Worm (Caenorhabditis elegans): ENCODE data around the gene tpk-1.

Gene tpk-1

DNA sequence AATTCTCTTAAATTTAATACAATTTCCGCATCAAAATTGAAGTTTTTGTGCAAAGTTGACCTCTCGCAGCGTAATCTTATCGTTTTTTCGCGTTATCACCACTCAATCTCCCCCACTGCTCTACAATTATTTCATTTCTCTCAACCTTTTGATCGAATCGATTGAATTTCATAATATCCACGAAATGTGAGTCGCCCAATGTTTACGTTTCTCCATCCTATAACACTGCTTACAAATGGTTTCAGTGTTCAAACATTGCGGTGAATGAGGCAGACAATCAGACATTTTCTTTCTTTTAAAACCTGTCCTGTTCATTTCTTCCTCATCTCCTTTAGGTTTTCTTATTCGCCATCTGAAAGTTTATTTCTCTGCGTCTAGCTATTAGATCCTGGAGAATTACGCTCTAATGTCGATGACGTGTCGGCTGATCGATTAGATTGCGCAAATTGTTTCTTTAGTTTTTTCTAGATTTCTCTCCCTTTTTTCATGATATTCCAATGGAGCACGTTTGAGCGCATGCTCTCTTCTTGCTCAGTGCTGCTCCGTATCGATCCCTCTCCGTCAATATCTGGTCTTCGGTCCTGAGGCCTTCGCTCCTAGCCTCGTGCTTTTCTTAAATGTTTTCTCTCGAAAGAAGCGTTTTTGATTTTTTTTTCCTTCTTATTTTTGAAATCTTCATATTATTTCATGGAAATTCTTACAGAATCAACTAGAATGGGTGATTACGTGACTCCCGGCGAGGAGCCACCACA is 6.9 kb upstream of the tpk-1 start, which contains the start of gene unc-32:
Gene unc-32, plus strand, starts transcription at position 702 of the 752 bp plus-strand sequence.
- TF ChIP-seq elt-2 (tag; optimal IDR thresholded peaks at IDR 0.05) (peak; percentile 31), unc-3 (GFP tag; conservative IDR thresholded peaks at IDR 0.05) (no peak), unc-3 (tag; optimal IDR thresholded peaks at IDR 0.05) (no peak), hlh-30 (tag; optimal IDR thresholded peaks at IDR 0.05; ENCODE audit: insufficient read depth) (no peak), lin-11 (tag; optimal IDR thresholded peaks at IDR 0.05) (no peak), odd-2 (tag; optimal IDR thresholded peaks at IDR 0.05) (no peak), ceh-48 (tag; optimal IDR thresholded peaks at IDR 0.05) (peak; percentile 94), unc-55 (GFP tag; optimal IDR thresholded peaks at IDR 0.05) (peak; percentile 0), pqm-1 (tag; optimal IDR thresholded peaks at IDR 0.05) (no peak), ceh-31 (tag; optimal IDR thresholded peaks at IDR 0.05) (peak; percentile 65), nfya-1 (tag; optimal IDR thresholded peaks at IDR 0.05) (peak; percentile 42), tbx-2 (tag; optimal IDR thresholded peaks at IDR 0.05) (peak; percentile 48), hlh-6 (tag; optimal IDR thresholded peaks at IDR 0.05) (no peak), unc-42 (tag; optimal IDR thresholded peaks at IDR 0.05) (peak; percentile 62)

DNA sequence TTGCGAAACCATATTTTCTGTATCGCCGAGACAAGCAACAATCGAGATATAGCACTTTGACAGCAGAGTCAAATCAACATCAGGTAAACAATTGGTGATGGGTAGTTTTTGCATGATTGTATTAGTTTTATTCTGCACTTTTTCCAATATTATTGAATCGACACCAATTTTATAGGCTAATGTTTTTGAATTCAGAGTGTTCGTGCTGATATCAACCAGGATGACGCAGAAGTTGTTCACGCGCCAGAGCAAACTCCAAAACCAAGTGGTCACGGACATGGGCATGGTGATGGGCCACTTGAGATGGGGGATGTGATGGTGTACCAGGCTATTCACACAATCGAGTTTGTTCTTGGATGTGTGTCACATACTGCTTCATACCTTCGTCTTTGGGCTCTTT is 1.8 kb upstream of the tpk-1 start:
- TF ChIP-seq tbx-2 (tag; optimal IDR thresholded peaks at IDR 0.05) (no peak), unc-55 (GFP tag; optimal IDR thresholded peaks at IDR 0.05) (no peak), fkh-10 (GFP tag; optimal IDR thresholded peaks at IDR 0.05) (no peak), nfya-1 (tag; optimal IDR thresholded peaks at IDR 0.05) (no peak), fkh-6 (tag; optimal IDR thresholded peaks at IDR 0.05) (no peak), lin-11 (tag; optimal IDR thresholded peaks at IDR 0.05) (no peak), tbx-7 (tag; optimal IDR thresholded peaks at IDR 0.05) (no peak), elt-4 (tag; optimal IDR thresholded peaks at IDR 0.05) (no peak), ceh-9 (tag; optimal IDR thresholded peaks at IDR 0.05) (no peak), ceh-48 (tag; optimal IDR thresholded peaks at IDR 0.05) (no peak), pag-3 (tag; optimal IDR thresholded peaks at IDR 0.05; ENCODE audit: borderline replicate concordance) (no peak), ref-2 (tag; optimal IDR thresholded peaks at IDR 0.05) (no peak), hlh-15 (tag; optimal IDR thresholded peaks at IDR 0.05) (no peak), lim-6 (tag; optimal IDR thresholded peaks at IDR 0.05) (no peak), ceh-24 (tag; optimal IDR thresholded peaks at IDR 0.05) (no peak), eyg-1 (tag; optimal IDR thresholded peaks at IDR 0.05) (no peak), ceh-14 (tag; optimal IDR thresholded peaks at IDR 0.05) (no peak)

DNA sequence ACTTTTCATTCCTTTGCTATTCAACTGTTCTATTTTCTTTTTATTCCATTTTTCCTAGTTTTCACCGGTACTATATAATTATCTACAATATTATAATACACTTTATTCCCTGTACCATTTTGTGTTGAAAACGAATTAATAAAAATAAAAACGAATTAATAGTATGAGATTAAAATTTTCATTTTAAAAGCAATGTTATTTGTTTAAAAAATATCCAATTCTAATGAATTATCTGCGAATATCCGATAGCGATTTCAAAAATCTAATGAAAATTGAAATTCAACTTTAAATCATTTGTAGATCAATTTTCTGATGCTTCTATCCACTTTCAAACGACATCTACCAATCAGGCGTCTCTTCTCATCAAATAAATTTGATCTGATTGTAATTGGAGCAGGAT is 1.5 kb downstream of the tpk-1 start, which contains the start of gene trxr-2:
Gene trxr-2, plus strand, starts transcription at position 301 of the 400 bp plus-strand sequence.
- TF ChIP-seq T23F11.4 (GFP tag; optimal IDR thresholded peaks at IDR 0.05) (no peak), dve-1 (tag; optimal IDR thresholded peaks at IDR 0.05) (no peak), nfya-1 (tag; optimal IDR thresholded peaks at IDR 0.05) (no peak), madf-2 (tag; optimal IDR thresholded peaks at IDR 0.05) (no peak), lim-6 (tag; optimal IDR thresholded peaks at IDR 0.05) (no peak), ceh-18 (tag; optimal IDR thresholded peaks at IDR 0.05) (no peak)

- TF ChIP-seq K02D7.2 (tag; optimal IDR thresholded peaks at IDR 0.05) (no peak), lin-11 (tag; optimal IDR thresholded peaks at IDR 0.05) (no peak), F13H6.1 (tag; optimal IDR thresholded peaks at IDR 0.05) (no peak), ceh-9 (tag; optimal IDR thresholded peaks at IDR 0.05) (no peak), madf-2 (tag; optimal IDR thresholded peaks at IDR 0.05) (no peak), Y22D7AL.16 (tag; optimal IDR thresholded peaks at IDR 0.05) (no peak), ama-1 (optimal IDR thresholded peaks at IDR 0.05) (no peak), tbx-7 (tag; optimal IDR thresholded peaks at IDR 0.05) (no peak), dmd-4 (tag; optimal IDR thresholded peaks at IDR 0.05; ENCODE audit: borderline replicate concordance) (no peak), rnt-1 (tag; optimal IDR thresholded peaks at IDR 0.05) (no peak)
Observed at ce11 chrIII:8917879-8918381, 6.0 kb downstream of the tpk-1 start, which contains the start of gene cdc-25.3. TSS of gene cdc-25.3 (minus strand) at chrIII:8917929.

Measured in whole organism, late embryonic.